Fruit fly (Drosophila melanogaster) whole organism, embryonic: Measurements from ENCODE around the gene CG32055.

ENCODE experiments used
- Atf6 ChIP-seq: fragments of 200-800 bp; sonication (Bioruptor generic); IDR thresholded peaks from 2 replicates; pipeline ENCODE4 v1.3.6; 2022; ENCODE audit warnings: missing biosample characterization, missing genetic modification characterization
- Bgb ChIP-seq: fragments of 200-800 bp; sonication (Bioruptor generic); IDR thresholded peaks from 2 replicates; pipeline ENCODE4 v1.3.6; 2022; ENCODE audit warnings: missing biosample characterization, missing genetic modification characterization; ENCODE audit not compliant: partially characterized antibody
- CG10321 ChIP-seq: fragments of 200-800 bp; sonication (Bioruptor generic); IDR thresholded peaks from 2 replicates; pipeline ENCODE4 v1.3.6; 2022; ENCODE audit warnings: missing biosample characterization, missing genetic modification characterization
- CG10431 ChIP-seq: fragments of 200-800 bp; sonication (Bioruptor generic); optimal IDR thresholded peaks from 3 replicates; lab custom pipeline; 2018; ENCODE audit warnings: missing biosample characterization, mild to moderate bottlenecking, missing genetic modification characterization
- CG10565 ChIP-seq: fragments of 200-800 bp; sonication (Bioruptor generic); optimal IDR thresholded peaks from 3 replicates; lab custom pipeline; 2016; ENCODE audit warnings: missing biosample characterization, mild to moderate bottlenecking, missing genetic modification characterization
- CG11696 ChIP-seq: fragments of 200-800 bp; sonication (Bioruptor generic); IDR thresholded peaks from 2 replicates; pipeline ENCODE4 v1.3.6; 2022; ENCODE audit warnings: missing biosample characterization, missing genetic modification characterization
- CG12155 ChIP-seq: fragments of 200-800 bp; sonication (Bioruptor generic); optimal IDR thresholded peaks from 3 replicates; lab custom pipeline; 2016; ENCODE audit warnings: missing biosample characterization, missing genetic modification characterization
- CG14050 ChIP-seq: fragments of 200-800 bp; sonication (Bioruptor generic); IDR thresholded peaks from 3 replicates; pipeline ENCODE4 v1.3.6; 2022; ENCODE audit warnings: missing biosample characterization, missing genetic modification characterization
- CG16813 ChIP-seq: fragments of 200-800 bp; sonication (Bioruptor generic); IDR thresholded peaks from 3 replicates; pipeline ENCODE4 v1.3.6; 2022; ENCODE audit warnings: missing biosample characterization, missing genetic modification characterization; ENCODE audit not compliant: partially characterized antibody
- CG17829 ChIP-seq: fragments of 200-800 bp; optimal IDR thresholded peaks from 2 replicates; lab custom pipeline; 2019; ENCODE audit warnings: missing biosample characterization, mild to moderate bottlenecking, missing genetic modification characterization, moderate library complexity
- CG2116 ChIP-seq: fragments of 200-800 bp; sonication (Bioruptor generic); optimal IDR thresholded peaks from 3 replicates; lab custom pipeline; 2018; ENCODE audit warnings: missing biosample characterization, mild to moderate bottlenecking, missing genetic modification characterization
- CG34224 ChIP-seq: fragments of 200-800 bp; sonication (Bioruptor generic); IDR thresholded peaks from 3 replicates; pipeline ENCODE4 v1.3.6; 2022; ENCODE audit warnings: missing biosample characterization, missing genetic modification characterization; ENCODE audit not compliant: partially characterized antibody
- CG4282 ChIP-seq: fragments of 200-800 bp; sonication (Bioruptor generic); optimal IDR thresholded peaks from 2 replicates; lab custom pipeline; 2016; ENCODE audit warnings: missing biosample characterization, missing genetic modification characterization
- CG4730 ChIP-seq: fragments of 200-800 bp; sonication (Bioruptor generic); IDR thresholded peaks from 2 replicates; pipeline ENCODE4 v1.3.6; 2022; ENCODE audit warnings: missing biosample characterization, missing genetic modification characterization
- CG5180 ChIP-seq: fragments of 200-800 bp; sonication (Bioruptor generic); optimal IDR thresholded peaks from 3 replicates; lab custom pipeline; 2017; ENCODE audit warnings: missing biosample characterization, missing genetic modification characterization, mild to moderate bottlenecking, moderate library complexity, missing genetic modification reagents
- CG6813 ChIP-seq: fragments of 200-800 bp; sonication (Bioruptor generic); optimal IDR thresholded peaks from 2 replicates; lab custom pipeline; 2017; ENCODE audit warnings: missing biosample characterization, missing genetic modification characterization, mild to moderate bottlenecking, moderate library complexity, missing genetic modification reagents
- CG7556 ChIP-seq: fragments of 200-800 bp; sonication (Bioruptor generic); optimal IDR thresholded peaks from 2 replicates; lab custom pipeline; 2017; ENCODE audit warnings: missing biosample characterization, mild to moderate bottlenecking, missing genetic modification characterization
- CG7745 ChIP-seq: fragments of 200-800 bp; sonication (Bioruptor generic); optimal IDR thresholded peaks from 2 replicates; lab custom pipeline; 2018; ENCODE audit warnings: missing biosample characterization, mild to moderate bottlenecking, missing genetic modification characterization, moderate library complexity
- CG8944 ChIP-seq: fragments of 200-800 bp; sonication (Bioruptor generic); optimal IDR thresholded peaks from 3 replicates; lab custom pipeline; 2016; ENCODE audit warnings: missing biosample characterization, missing genetic modification characterization
- CG9215 ChIP-seq: fragments of 200-800 bp; sonication (Bioruptor generic); IDR thresholded peaks from 2 replicates; pipeline ENCODE4 v1.3.6; 2022; ENCODE audit warnings: missing biosample characterization, missing genetic modification characterization
- CG9609 ChIP-seq: fragments of 200-800 bp; sonication (Bioruptor generic); optimal IDR thresholded peaks from 3 replicates; lab custom pipeline; 2016; ENCODE audit warnings: missing biosample characterization, missing genetic modification characterization
- CG9797 ChIP-seq: fragments of 200-800 bp; sonication (Bioruptor generic); optimal IDR thresholded peaks from 3 replicates; lab custom pipeline; 2018; ENCODE audit warnings: missing biosample characterization, mild to moderate bottlenecking, missing genetic modification characterization
- Drgx ChIP-seq: fragments of 200-800 bp; sonication (Bioruptor generic); IDR thresholded peaks from 2 replicates; pipeline ENCODE4 v1.3.6; 2022; ENCODE audit warnings: missing biosample characterization, missing genetic modification characterization
- Eip74EF ChIP-seq, 2 experiments: fragments of 200-800 bp in 1 of 2; fragments of >200 bp in 1 of 2; sonication (Bioruptor generic) in 1 of 2; optimal IDR thresholded peaks; 2 replicates each; lab custom pipeline; 2017 to 2019; ENCODE audit warnings: missing biosample characterization in 2 of 2, missing genetic modification characterization in 2 of 2, mild to moderate bottlenecking in 1 of 2, moderate library complexity in 1 of 2
- Fer1 ChIP-seq: fragments of 200-800 bp; sonication (Bioruptor generic); optimal IDR thresholded peaks from 2 replicates; lab custom pipeline; 2017; ENCODE audit warnings: missing biosample characterization, mild to moderate bottlenecking, missing genetic modification characterization
- HHEX ChIP-seq: fragments of 200-800 bp; sonication (Bioruptor generic); optimal IDR thresholded peaks from 3 replicates; lab custom pipeline; 2017; ENCODE audit warnings: missing biosample characterization, mild to moderate bottlenecking, missing genetic modification characterization, missing genetic modification reagents
- Hey ChIP-seq: fragments of 200-800 bp; sonication (Bioruptor generic); optimal IDR thresholded peaks from 3 replicates; lab custom pipeline; 2018; ENCODE audit warnings: missing biosample characterization, mild to moderate bottlenecking, missing genetic modification characterization
- MBD-R2 ChIP-seq: fragments of 200-800 bp; sonication (Bioruptor generic); IDR thresholded peaks from 2 replicates; pipeline ENCODE4 v1.3.6; 2022; ENCODE audit warnings: missing biosample characterization, missing genetic modification characterization
- Mad ChIP-seq: fragments of 200-800 bp; sonication (Bioruptor generic); optimal IDR thresholded peaks from 2 replicates; lab custom pipeline; 2016; ENCODE audit warnings: missing biosample characterization, missing genetic modification characterization
- Max ChIP-seq: fragments of 200-800 bp; sonication (Bioruptor generic); optimal IDR thresholded peaks from 2 replicates; lab custom pipeline; 2016; ENCODE audit warnings: missing biosample characterization, mild to moderate bottlenecking, missing genetic modification characterization
- Med ChIP-seq: fragments of 200-800 bp; sonication (Bioruptor generic); peaks from one replicate; lab custom pipeline; 2016; ENCODE audit warnings: missing biosample characterization, missing genetic modification characterization, mild to moderate bottlenecking, inconsistent platforms, moderate library complexity
- Myb ChIP-seq: fragments of 200-800 bp; sonication (Bioruptor generic); optimal IDR thresholded peaks from 2 replicates; lab custom pipeline; 2016; ENCODE audit warnings: missing biosample characterization, missing genetic modification characterization
- Opbp ChIP-seq: fragments of 200-800 bp; sonication (Bioruptor generic); IDR thresholded peaks from 3 replicates; pipeline ENCODE4 v1.3.6; 2022; ENCODE audit warnings: missing biosample characterization, missing genetic modification characterization; ENCODE audit not compliant: partially characterized antibody
- Rfx ChIP-seq: fragments of 200-800 bp; sonication (Bioruptor generic); IDR thresholded peaks from 2 replicates; pipeline ENCODE4 v1.3.6; 2022; ENCODE audit warnings: missing biosample characterization, missing genetic modification characterization
- Sry-δ ChIP-seq: fragments of 200-800 bp; sonication (Bioruptor generic); optimal IDR thresholded peaks from 2 replicates; lab custom pipeline; 2016; ENCODE audit warnings: missing biosample characterization, missing genetic modification characterization
- ase ChIP-seq: fragments of 200-800 bp; sonication (Bioruptor generic); IDR thresholded peaks from 3 replicates; pipeline ENCODE4 v1.3.6; 2022; ENCODE audit warnings: missing biosample characterization, missing genetic modification characterization
- br ChIP-seq: fragments of >200 bp; optimal IDR thresholded peaks from 2 replicates; lab custom pipeline; 2017
- cad ChIP-seq: fragments of >200 bp; optimal IDR thresholded peaks from 2 replicates; lab custom pipeline; 2017; ENCODE audit warnings: missing biosample characterization, missing genetic modification characterization
- crol ChIP-seq: fragments of 200-800 bp; sonication (Bioruptor generic); IDR thresholded peaks from 2 replicates; pipeline ENCODE4 v1.3.6; 2022; ENCODE audit warnings: missing biosample characterization, missing genetic modification characterization
- disco-r ChIP-seq: fragments of 200-800 bp; sonication (Bioruptor generic); optimal IDR thresholded peaks from 2 replicates; lab custom pipeline; 2016; ENCODE audit warnings: missing biosample characterization, missing genetic modification characterization
- dm ChIP-seq: fragments of 200-800 bp; sonication (Bioruptor generic); optimal IDR thresholded peaks from 3 replicates; lab custom pipeline; 2016; ENCODE audit warnings: missing biosample characterization, missing genetic modification characterization
- fru ChIP-seq: fragments of >200 bp; optimal IDR thresholded peaks from 2 replicates; lab custom pipeline; 2017
- ftz-f1 ChIP-seq: fragments of 200-800 bp; sonication (Bioruptor generic); optimal IDR thresholded peaks from 2 replicates; lab custom pipeline; 2016; ENCODE audit warnings: missing biosample characterization, missing genetic modification characterization
- jing ChIP-seq: fragments of 200-800 bp; sonication (Bioruptor generic); optimal IDR thresholded peaks from 2 replicates; lab custom pipeline; 2018; ENCODE audit warnings: missing biosample characterization, mild to moderate bottlenecking, missing genetic modification characterization
- oc ChIP-seq: fragments of 200-800 bp; sonication (Bioruptor generic); optimal IDR thresholded peaks from 2 replicates; lab custom pipeline; 2018; ENCODE audit warnings: missing biosample characterization, mild to moderate bottlenecking, missing genetic modification characterization, moderate library complexity
- odd ChIP-seq: fragments of 200-800 bp; sonication (Bioruptor generic); optimal IDR thresholded peaks from 2 replicates; lab custom pipeline; 2017; ENCODE audit warnings: missing biosample characterization, mild to moderate bottlenecking, missing genetic modification characterization
- org-1 ChIP-seq: fragments of 200-800 bp; sonication (Bioruptor generic); optimal IDR thresholded peaks from 2 replicates; lab custom pipeline; 2017; ENCODE audit warnings: missing biosample characterization, missing genetic modification characterization
- slbo ChIP-seq: fragments of 200-800 bp; sonication (Bioruptor generic); IDR thresholded peaks from 2 replicates; pipeline ENCODE4 v1.3.6; 2022; ENCODE audit warnings: missing biosample characterization, missing genetic modification characterization
- tgo ChIP-seq: fragments of 200-800 bp; sonication (Bioruptor generic); IDR thresholded peaks from 3 replicates; pipeline ENCODE4 v1.3.6; 2022; ENCODE audit warnings: missing biosample characterization, missing genetic modification characterization
- trem ChIP-seq: fragments of 200-800 bp; optimal IDR thresholded peaks from 3 replicates; lab custom pipeline; 2019; ENCODE audit warnings: missing biosample characterization, mild to moderate bottlenecking, missing genetic modification characterization, moderate library complexity
- unpg ChIP-seq: fragments of 200-800 bp; sonication (Bioruptor generic); optimal IDR thresholded peaks from 3 replicates; lab custom pipeline; 2018; ENCODE audit warnings: missing biosample characterization, mild to moderate bottlenecking, missing genetic modification characterization, moderate library complexity
- vvl ChIP-seq: fragments of 200-800 bp; sonication (Bioruptor generic); IDR thresholded peaks from 2 replicates; pipeline ENCODE4 v1.3.6; 2022; ENCODE audit warnings: missing biosample characterization, missing genetic modification characterization
- yki ChIP-seq: fragments of >200 bp; optimal IDR thresholded peaks from 3 replicates; lab custom pipeline; 2018

The CG32055 gene

dm6 chr3L:10201655-10202054 lies 18.3 kb downstream of the CG32055 start, which contains the start of gene ect (continued):
- TF ChIP-seq fru (no peak), CG11696 (GFP tag; lab: Robert Waterston, UW) (no peak), Atf6 (GFP tag; lab: Robert Waterston, UW) (no peak), HHEX (GFP tag; lab: Kevin White, UChicago) (no peak), CG17829 (no peak), yki (lab: Kevin White, UChicago) (no peak), br (lab: Kevin White, UChicago) (no peak), Bgb (GFP tag; lab: Robert Waterston, UW) (no peak), CG16813 (GFP tag; lab: Robert Waterston, UW) (no peak), Opbp (GFP tag; lab: Robert Waterston, UW) (0 out of 3 replicates have a peak, but pooled peaks have one; percentile 13), trem (tag; lab: Kevin White, UChicago) (no peak), CG9215 (no peak), slbo (GFP tag; lab: Robert Waterston, UW) (0 out of 2 replicates have a peak, but pooled peaks have one; percentile 22), CG9797 (GFP tag; lab: Kevin White, UChicago) (no peak), vvl (GFP tag; lab: Robert Waterston, UW) (peak; percentile 67), CG7556 (GFP tag; lab: Kevin White, UChicago) (no peak), Mad (GFP tag; lab: Kevin White, UChicago) (no peak), CG10565 (GFP tag; lab: Kevin White, UChicago) (no peak), unpg (no peak), CG34224 (GFP tag; lab: Robert Waterston, UW) (no peak), Hey (tag; lab: Kevin White, UChicago) (no peak), disco-r (GFP tag; lab: Kevin White, UChicago) (no peak), Sry-δ (GFP tag; lab: Kevin White, UChicago) (no peak), Max (GFP tag; lab: Kevin White, UChicago) (no peak), Myb (no peak), oc (tag; lab: Kevin White, UChicago) (no peak), org-1 (GFP tag; lab: Kevin White, UChicago) (no peak), jing (no peak), CG4730 (GFP tag; lab: Robert Waterston, UW) (0 out of 2 replicates have a peak, but pooled peaks have one; percentile 26), Drgx (no peak), Eip74EF (GFP tag; optimal IDR thresholded peaks at IDR 0.05; lab: Kevin White, UChicago) (no peak), CG9609 (GFP tag; lab: Kevin White, UChicago) (no peak), Rfx (GFP tag; lab: Robert Waterston, UW) (no peak), CG8944 (GFP tag; lab: Kevin White, UChicago) (no peak), odd (GFP tag; lab: Kevin White, UChicago) (no peak), dm (GFP tag; lab: Kevin White, UChicago) (no peak), CG5180 (GFP tag; lab: Kevin White, UChicago) (peak; percentile 65), Fer1 (GFP tag; lab: Kevin White, UChicago) (no peak), MBD-R2 (GFP tag; lab: Robert Waterston, UW) (no peak), crol (0 out of 2 replicates have a peak, but pooled peaks have one; percentile 8), CG10431 (GFP tag; lab: Kevin White, UChicago) (no peak), Med (peak; percentile 58), CG12155 (GFP tag; lab: Kevin White, UChicago) (no peak), CG10321 (GFP tag; lab: Robert Waterston, UW) (no peak), CG6813 (no peak), ftz-f1 (no peak), tgo (GFP tag; lab: Robert Waterston, UW) (no peak), ase (GFP tag; lab: Robert Waterston, UW) (no peak), CG2116 (no peak), cad (GFP tag; lab: Kevin White, UChicago) (no peak), CG4282 (GFP tag; lab: Kevin White, UChicago) (no peak), CG7745 (tag; lab: Kevin White, UChicago) (no peak), CG14050 (GFP tag; lab: Robert Waterston, UW) (no peak)
